Worm (Caenorhabditis elegans): ENCODE measurements around the gene srx-96.

srx-96 gene

DNA sequence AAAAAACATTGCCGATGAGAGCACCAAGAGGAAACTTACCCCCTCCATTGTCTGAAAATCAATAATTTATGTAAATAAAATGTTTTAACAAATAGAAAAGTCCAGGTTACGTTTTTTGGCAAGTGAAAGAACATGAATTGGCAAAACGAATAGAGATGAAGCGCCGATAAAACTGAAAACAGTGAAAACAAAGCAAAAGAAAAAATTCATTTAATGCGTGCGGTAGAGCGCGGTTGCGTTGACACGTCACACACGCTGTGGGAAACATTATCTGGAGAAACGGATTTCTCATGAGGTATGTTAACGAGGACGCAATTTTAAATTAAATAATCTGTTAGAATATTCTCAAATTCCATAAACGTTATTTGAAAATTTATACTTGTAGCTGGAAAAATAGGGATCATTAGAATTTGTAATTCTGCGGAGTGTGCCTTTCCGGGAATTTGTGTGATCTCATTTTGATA lies 4.1 kb downstream of the srx-96 start, which contains the start of gene zipt-9 (continued):
- TF ChIP-seq let-526 (GFP tag; IDR thresholded peaks at IDR 0.05) (no peak), ccch-3 (GFP tag; optimal IDR thresholded peaks at IDR 0.05) (peak; percentile 64), F37B4.10 (GFP tag; IDR thresholded peaks at IDR 0.05) (no peak), efl-1 (GFP tag; optimal IDR thresholded peaks at IDR 0.05) (peak; percentile 27), sea-2 (GFP tag; IDR thresholded peaks at IDR 0.05) (no peak), egrh-3 (GFP tag; IDR thresholded peaks at IDR 0.05) (no peak), hmg-1.2 (GFP tag; IDR thresholded peaks at IDR 0.05) (peak; percentile 57), ceh-91 (GFP tag; IDR thresholded peaks at IDR 0.05) (peak; percentile 54), F33H1.4 (GFP tag; IDR thresholded peaks at IDR 0.05) (peak; percentile 15; the same call in 1 of the 2 replicates), F10E7.11 (tag; optimal IDR thresholded peaks at IDR 0.05) (no peak), F52B5.7 (tag; optimal IDR thresholded peaks at IDR 0.05) (no peak), aptf-3 (GFP tag; IDR thresholded peaks at IDR 0.05) (no peak), lsy-27 (tag; optimal IDR thresholded peaks at IDR 0.05; ENCODE audit: borderline replicate concordance, insufficient read depth) (no peak), mxl-1 (tag; optimal IDR thresholded peaks at IDR 0.05) (no peak), ekl-4 (GFP tag; IDR thresholded peaks at IDR 0.05) (no peak), ceh-100 (GFP tag; IDR thresholded peaks at IDR 0.05) (peak; percentile 98), let-607 (tag; optimal IDR thresholded peaks at IDR 0.05) (peak in 1 of 2 experiments; percentile 44), dpl-1 (GFP tag; optimal IDR thresholded peaks at IDR 0.05) (no peak), fkh-3 (tag; optimal IDR thresholded peaks at IDR 0.05) (no peak), die-1 (tag; optimal IDR thresholded peaks at IDR 0.05) (no peak), nhr-27 (tag; optimal IDR thresholded peaks at IDR 0.05) (no peak), nhr-90 (tag; optimal IDR thresholded peaks at IDR 0.05) (no peak), ztf-18 (tag; optimal IDR thresholded peaks at IDR 0.05) (peak; percentile 68), F23B12.7 (tag; optimal IDR thresholded peaks at IDR 0.05; ENCODE audit: insufficient read depth) (peak; percentile 68), madf-6 (GFP tag; IDR thresholded peaks at IDR 0.05) (no peak; the same call in 1 of the 2 replicates), unc-130 (GFP tag; optimal IDR thresholded peaks at IDR 0.05) (peak; percentile 15), rcor-1 (GFP tag; IDR thresholded peaks at IDR 0.05) (0 out of 2 replicates have a peak, but pooled peaks have one; percentile 16), zim-3 (tag; optimal IDR thresholded peaks at IDR 0.05) (no peak), F55B11.4 (tag; optimal IDR thresholded peaks at IDR 0.05; ENCODE audit: borderline replicate concordance, insufficient read depth) (no peak), tlf-1 (GFP tag; optimal IDR thresholded peaks at IDR 0.05) (no peak), lin-35 (GFP tag; optimal IDR thresholded peaks at IDR 0.05) (no peak), chd-7 (tag; optimal IDR thresholded peaks at IDR 0.05) (no peak), lin-54 (GFP tag; optimal IDR thresholded peaks at IDR 0.05) (peak; percentile 58), lin-40 (tag; optimal IDR thresholded peaks at IDR 0.05) (no peak), C06A6.2 (GFP tag; conservative IDR thresholded peaks at IDR 0.05) (no peak), hlh-12 (tag; optimal IDR thresholded peaks at IDR 0.05) (no peak), Y79H2A.3 (GFP tag; conservative IDR thresholded peaks at IDR 0.05) (no peak), cebp-1 (GFP tag; IDR thresholded peaks at IDR 0.05) (no peak), cebp-1 (tag; optimal IDR thresholded peaks at IDR 0.05) (no peak), nhr-120 (GFP tag; IDR thresholded peaks at IDR 0.05) (no peak), B0019.2 (GFP tag; conservative IDR thresholded peaks at IDR 0.05) (no peak), lin-26 (GFP tag; IDR thresholded peaks at IDR 0.05) (no peak), mcd-1 (GFP tag; IDR thresholded peaks at IDR 0.05) (peak; percentile 94), B0035.1 (tag; optimal IDR thresholded peaks at IDR 0.05) (no peak), ztf-3 (GFP tag; optimal IDR thresholded peaks at IDR 0.05) (no peak), Y67H2A.10 (GFP tag; conservative IDR thresholded peaks at IDR 0.05) (no peak), ceh-58 (GFP tag; IDR thresholded peaks at IDR 0.05) (no peak), lir-1 (GFP tag; conservative IDR thresholded peaks at IDR 0.05) (no peak), ztf-25 (GFP tag; IDR thresholded peaks at IDR 0.05) (0 out of 2 replicates have a peak, but pooled peaks have one; percentile 51)
